Worm (Caenorhabditis elegans): ENCODE data around the gene cyn-4.
A peak's percentile ranks its signal among the peaks of the same experiment; 100 is the strongest.

Gene cyn-4

ce11 chrII:10918293-10918756 is 45.9 kb upstream of the cyn-4 start, which contains the start of gene tba-4:
TSS of gene tba-4 (plus strand) at chrII:10918706.
- TF ChIP-seq nhr-77 (tag; optimal IDR thresholded peaks at IDR 0.05): no peak
- peak; percentile 60 for TF ChIP-seq fos-1 (tag; optimal IDR thresholded peaks at IDR 0.05)

ce11 chrII:10917174-10917573 is 44.8 kb upstream of the cyn-4 start, which contains the start of gene F44F4.10:
TSS of gene F44F4.10 (minus strand) at chrII:10917274.
- TF ChIP-seq dmd-4 (tag; optimal IDR thresholded peaks at IDR 0.05) (no peak), lin-39 (tag; optimal IDR thresholded peaks at IDR 0.05) (no peak), nhr-23 (tag; optimal IDR thresholded peaks at IDR 0.05) (no peak), nhr-11 (tag; optimal IDR thresholded peaks at IDR 0.05) (no peak), mab-5 (tag; optimal IDR thresholded peaks at IDR 0.05) (no peak), ztf-1 (GFP tag; conservative IDR thresholded peaks at IDR 0.05) (no peak), nhr-10 (tag; optimal IDR thresholded peaks at IDR 0.05) (no peak), skn-1 (tag; optimal IDR thresholded peaks at IDR 0.05) (no peak), sma-3 (GFP tag; optimal IDR thresholded peaks at IDR 0.05) (no peak), peb-1 (tag; optimal IDR thresholded peaks at IDR 0.05) (no peak), mdl-1 (tag; optimal IDR thresholded peaks at IDR 0.05) (no peak), gmeb-1 (tag; optimal IDR thresholded peaks at IDR 0.05) (no peak), ztf-4 (tag; optimal IDR thresholded peaks at IDR 0.05) (no peak), fos-1 (tag; optimal IDR thresholded peaks at IDR 0.05) (no peak), egl-27 (tag; optimal IDR thresholded peaks at IDR 0.05) (no peak), crh-2 (tag; optimal IDR thresholded peaks at IDR 0.05) (no peak), mbf-1 (tag; optimal IDR thresholded peaks at IDR 0.05) (no peak), ceh-16 (tag; optimal IDR thresholded peaks at IDR 0.05) (no peak)

- TF ChIP-seq ceh-82 (tag; optimal IDR thresholded peaks at IDR 0.05): no peak
- TF ChIP-seq nhr-25 (tag; optimal IDR thresholded peaks at IDR 0.05): no peak
- TF ChIP-seq crh-2 (tag; optimal IDR thresholded peaks at IDR 0.05): no peak
- TF ChIP-seq C34F6.9 (tag; optimal IDR thresholded peaks at IDR 0.05): no peak
- TF ChIP-seq lin-11 (tag; optimal IDR thresholded peaks at IDR 0.05): no peak
- TF ChIP-seq unc-39 (tag; optimal IDR thresholded peaks at IDR 0.05): no peak
- TF ChIP-seq nhr-6 (tag; optimal IDR thresholded peaks at IDR 0.05): no peak
- no peak for TF ChIP-seq snpc-4 (tag; optimal IDR thresholded peaks at IDR 0.05)
- no peak for TF ChIP-seq elt-3 (tag; optimal IDR thresholded peaks at IDR 0.05)
- no peak for TF ChIP-seq mdl-1 (tag; optimal IDR thresholded peaks at IDR 0.05)
- no peak for TF ChIP-seq nhr-237 (tag; optimal IDR thresholded peaks at IDR 0.05)
- no peak for TF ChIP-seq nhr-11 (tag; optimal IDR thresholded peaks at IDR 0.05)
- TF ChIP-seq lin-13 (GFP tag; optimal IDR thresholded peaks at IDR 0.05): no peak
- no peak for TF ChIP-seq sma-9 (GFP tag; optimal IDR thresholded peaks at IDR 0.05)
- no peak for TF ChIP-seq sma-9 (tag; optimal IDR thresholded peaks at IDR 0.05)
- no peak for TF ChIP-seq sem-4 (tag; optimal IDR thresholded peaks at IDR 0.05)
- TF ChIP-seq egl-27 (tag; optimal IDR thresholded peaks at IDR 0.05): no peak
- no peak for TF ChIP-seq aly-2 (tag; optimal IDR thresholded peaks at IDR 0.05)
These were observed 43.3 kb upstream of the cyn-4 start, which contains the start of gene F44F4.9 for ce11 chrII:10915732-10916131. TSS of gene F44F4.9 (minus strand) at chrII:10915832.

ce11 chrII:10914366-10914765 is 42.0 kb upstream of the cyn-4 start, which contains the start of gene F44F4.15:
TSS of gene F44F4.15 (plus strand) at chrII:10914666.
- TF ChIP-seq aly-2 (tag; optimal IDR thresholded peaks at IDR 0.05) (no peak), dmd-4 (tag; optimal IDR thresholded peaks at IDR 0.05) (no peak), lin-39 (tag; optimal IDR thresholded peaks at IDR 0.05) (no peak), gmeb-1 (tag; optimal IDR thresholded peaks at IDR 0.05) (no peak), nhr-129 (tag; optimal IDR thresholded peaks at IDR 0.05) (no peak), nhr-25 (tag; optimal IDR thresholded peaks at IDR 0.05) (no peak), sma-3 (GFP tag; optimal IDR thresholded peaks at IDR 0.05) (no peak), mdl-1 (tag; optimal IDR thresholded peaks at IDR 0.05) (no peak), fos-1 (tag; optimal IDR thresholded peaks at IDR 0.05) (no peak), nhr-77 (tag; optimal IDR thresholded peaks at IDR 0.05) (no peak), crh-2 (tag; optimal IDR thresholded peaks at IDR 0.05) (no peak), R02D3.7 (tag; optimal IDR thresholded peaks at IDR 0.05) (no peak), mbf-1 (tag; optimal IDR thresholded peaks at IDR 0.05) (no peak), peb-1 (tag; optimal IDR thresholded peaks at IDR 0.05) (no peak)

ce11 chrII:10912995-10913394 is 40.6 kb upstream of the cyn-4 start:
- TF ChIP-seq nhr-77 (tag; optimal IDR thresholded peaks at IDR 0.05): no peak
- TF ChIP-seq nhr-129 (tag; optimal IDR thresholded peaks at IDR 0.05): no peak
- TF ChIP-seq ztf-4 (tag; optimal IDR thresholded peaks at IDR 0.05): no peak
- no peak for TF ChIP-seq nhr-23 (tag; optimal IDR thresholded peaks at IDR 0.05)
- TF ChIP-seq ZK546.5 (tag; optimal IDR thresholded peaks at IDR 0.05): no peak
- TF ChIP-seq unc-62 (GFP tag; optimal IDR thresholded peaks at IDR 0.05): no peak
- no peak for TF ChIP-seq elt-3 (tag; optimal IDR thresholded peaks at IDR 0.05)
